Fruit fly (Drosophila melanogaster): ENCODE measurements around the gene SLIRP1.

Gene SLIRP1

dm6 chrX:21367363-21368072 lies 48.4 kb upstream of the SLIRP1 start (continued):
- TF ChIP-seq trem (tag; optimal IDR thresholded peaks at IDR 0.05) = peak; percentile 93
- TF ChIP-seq CG3281 (GFP tag; optimal IDR thresholded peaks at IDR 0.05) = peak; percentile 99
- TF ChIP-seq CG8290 (GFP tag; optimal IDR thresholded peaks at IDR 0.05) = peak; percentile 90
- TF ChIP-seq CG8290 (tag; optimal IDR thresholded peaks at IDR 0.05) = peak; percentile 84 to 86
- peak; percentile 97 for TF ChIP-seq CG1529 (GFP tag; optimal IDR thresholded peaks at IDR 0.05)
- TF ChIP-seq CG3995 (GFP tag; optimal IDR thresholded peaks at IDR 0.05) = peak; percentile 80
- TF ChIP-seq unc-4 (GFP tag; IDR thresholded peaks at IDR 0.05; ENCODE audit: partially characterized antibody) = no peak
- TF ChIP-seq CG3847 (GFP tag; IDR thresholded peaks at IDR 0.05) = peak; percentile 97
- peak; percentile 96 for TF ChIP-seq CG7786 (GFP tag; optimal IDR thresholded peaks at IDR 0.05)
- peak; percentile 99 for TF ChIP-seq nmo (GFP tag; optimal IDR thresholded peaks at IDR 0.05)
- peak; percentile 97 for TF ChIP-seq Fer2 (tag; optimal IDR thresholded peaks at IDR 0.05)
- TF ChIP-seq CG30431 (GFP tag; optimal IDR thresholded peaks at IDR 0.05) = peak; percentile 95
- peak; percentile 97 for TF ChIP-seq Ptx1 (GFP tag; IDR thresholded peaks at IDR 0.05)
- peak in 1 of 2 experiments; percentile 85 for TF ChIP-seq Hr78 (GFP tag; optimal IDR thresholded peaks at IDR 0.05)
- TF ChIP-seq stc (GFP tag; IDR thresholded peaks at IDR 0.05) = peak; percentile 96
- peak; percentile 99 for TF ChIP-seq CG2120 (GFP tag; optimal IDR thresholded peaks at IDR 0.05)
- TF ChIP-seq her (GFP tag; optimal IDR thresholded peaks at IDR 0.05) = peak; percentile 91
- TF ChIP-seq CG12155 (GFP tag; optimal IDR thresholded peaks at IDR 0.05) = peak; percentile 96
- no peak for TF ChIP-seq Hr39 (optimal IDR thresholded peaks at IDR 0.05)
- peak; percentile 94 for TF ChIP-seq Nf-YA (GFP tag; IDR thresholded peaks at IDR 0.05)
- peak; percentile 93 for TF ChIP-seq CHES-1-like (GFP tag; optimal IDR thresholded peaks at IDR 0.05)
- peak; percentile 92 for TF ChIP-seq Ravus (GFP tag; IDR thresholded peaks at IDR 0.05)
- TF ChIP-seq gt (GFP tag; IDR thresholded peaks at IDR 0.05) = peak; percentile 92
- TF ChIP-seq CG11247 (GFP tag; IDR thresholded peaks at IDR 0.05) = peak; percentile 94
- peak; percentile 90 for TF ChIP-seq cas (GFP tag; IDR thresholded peaks at IDR 0.05)
- TF ChIP-seq zfh2 (GFP tag; optimal IDR thresholded peaks at IDR 0.05) = peak; percentile 97
- peak; percentile 98 for TF ChIP-seq tio (GFP tag; optimal IDR thresholded peaks at IDR 0.05)
- peak; percentile 95 for TF ChIP-seq gro (GFP tag; optimal IDR thresholded peaks at IDR 0.05)
- TF ChIP-seq CG7372 (GFP tag; IDR thresholded peaks at IDR 0.05) = peak; percentile 95
- TF ChIP-seq CG18619 (GFP tag; optimal IDR thresholded peaks at IDR 0.05) = peak; percentile 98
- TF ChIP-seq p53 (GFP tag; optimal IDR thresholded peaks at IDR 0.05) = peak; percentile 74
- TF ChIP-seq zf30C (GFP tag; optimal IDR thresholded peaks at IDR 0.05) = peak; percentile 36
- TF ChIP-seq sob (GFP tag; IDR thresholded peaks at IDR 0.05) = peak; percentile 97
- peak; percentile 95 for TF ChIP-seq bab2 (GFP tag; optimal IDR thresholded peaks at IDR 0.05)
- TF ChIP-seq CG43689 (GFP tag; IDR thresholded peaks at IDR 0.05) = peak; percentile 93
- peak; percentile 93 for TF ChIP-seq CG10274 (GFP tag; optimal IDR thresholded peaks at IDR 0.05)
- peak; percentile 97 for TF ChIP-seq vvl (GFP tag; IDR thresholded peaks at IDR 0.05)
- TF ChIP-seq HLHmδ (GFP tag; optimal IDR thresholded peaks at IDR 0.05) = no peak
- no peak for TF ChIP-seq Opbp (GFP tag; IDR thresholded peaks at IDR 0.05; ENCODE audit: partially characterized antibody)
- TF ChIP-seq danr (GFP tag; IDR thresholded peaks at IDR 0.05) = peak; percentile 96
- TF ChIP-seq MBD-R2 (GFP tag; IDR thresholded peaks at IDR 0.05) = peak; percentile 93
- TF ChIP-seq Bdp1 (GFP tag; optimal IDR thresholded peaks at IDR 0.05) = peak; percentile 91
- 0 out of 3 replicates have a peak, but pooled peaks have one; percentile 30 for TF ChIP-seq CG7963 (GFP tag; IDR thresholded peaks at IDR 0.05; ENCODE audit: partially characterized antibody)
- TF ChIP-seq bowl (GFP tag; IDR thresholded peaks at IDR 0.05) = peak; percentile 91
- TF ChIP-seq CrebB (tag; optimal IDR thresholded peaks at IDR 0.05) = peak; percentile 97
- TF ChIP-seq eyg (GFP tag; optimal IDR thresholded peaks at IDR 0.05) = peak; percentile 91
- TF ChIP-seq ash1 (GFP tag; optimal IDR thresholded peaks at IDR 0.05) = peak; percentile 49
- peak; percentile 96 for TF ChIP-seq CG18262 (tag; optimal IDR thresholded peaks at IDR 0.05)
- 0 out of 2 replicates have a peak, but pooled peaks have one; percentile 20 for TF ChIP-seq inv (GFP tag; IDR thresholded peaks at IDR 0.05; ENCODE audit: partially characterized antibody)
- TF ChIP-seq E2f2 (GFP tag; IDR thresholded peaks at IDR 0.05) = peak; percentile 82
- TF ChIP-seq CG11093 (GFP tag; IDR thresholded peaks at IDR 0.05) = peak; percentile 96

Measured in whole organism, embryonic.